Fruit fly (Drosophila melanogaster): ENCODE results near the gene robo2.

robo2 gene

DNA sequence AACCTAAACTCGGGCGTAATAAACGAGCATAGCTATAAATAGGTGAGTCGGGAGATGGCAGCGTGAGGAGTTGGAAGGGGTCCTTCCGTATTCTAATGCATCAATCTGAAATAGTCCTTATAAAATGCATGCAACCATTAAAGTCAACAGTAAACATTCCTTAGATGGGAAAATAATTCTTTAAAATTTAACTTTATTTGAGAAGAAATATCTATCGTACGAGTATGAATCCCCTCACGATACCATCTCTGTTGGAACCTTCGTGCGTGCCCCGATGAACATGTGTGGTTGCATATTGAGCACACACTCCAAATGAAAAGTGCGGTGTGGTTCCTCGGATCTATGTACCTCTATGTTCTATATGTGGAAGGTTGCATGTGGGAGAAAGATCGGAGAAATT lies 41.9 kb upstream of the robo2 start (continued):
- no peak for TF ChIP-seq yki (optimal IDR thresholded peaks at IDR 0.05)
- peak; percentile 65 for TF ChIP-seq CG10267 (tag; optimal IDR thresholded peaks at IDR 0.05)
- no peak for TF ChIP-seq CG11085 (GFP tag; IDR thresholded peaks at IDR 0.05)
- TF ChIP-seq CG4820 (GFP tag; optimal IDR thresholded peaks at IDR 0.05) = no peak
- no peak for TF ChIP-seq B-H2 (GFP tag; optimal IDR thresholded peaks at IDR 0.05)
- TF ChIP-seq sqz (GFP tag; optimal IDR thresholded peaks at IDR 0.05) = no peak
- TF ChIP-seq ham (GFP tag; IDR thresholded peaks at IDR 0.05) = no peak
- TF ChIP-seq NfI (GFP tag; optimal IDR thresholded peaks at IDR 0.05) = no peak
- no peak for TF ChIP-seq CG9932 (GFP tag; IDR thresholded peaks at IDR 0.05)
- no peak for TF ChIP-seq CG3995 (GFP tag; optimal IDR thresholded peaks at IDR 0.05)
- TF ChIP-seq chm (GFP tag; IDR thresholded peaks at IDR 0.05) = peak; percentile 63; the same call in 1 of the 2 replicates
- TF ChIP-seq ash1 (GFP tag; optimal IDR thresholded peaks at IDR 0.05) = no peak
- TF ChIP-seq CG3847 (GFP tag; IDR thresholded peaks at IDR 0.05) = no peak
- no peak for TF ChIP-seq hkb (optimal IDR thresholded peaks at IDR 0.05)
- no peak for TF ChIP-seq hkb (GFP tag; IDR thresholded peaks at IDR 0.05)
- TF ChIP-seq ken (GFP tag; IDR thresholded peaks at IDR 0.05) = peak; percentile 45; the same call in 2 of the 3 replicates
- TF ChIP-seq Ptx1 (GFP tag; IDR thresholded peaks at IDR 0.05) = peak; percentile 43
- TF ChIP-seq CG16813 (GFP tag; IDR thresholded peaks at IDR 0.05; ENCODE audit: partially characterized antibody) = peak; percentile 93
- TF ChIP-seq da (GFP tag; optimal IDR thresholded peaks at IDR 0.05) = no peak
- TF ChIP-seq Optix (GFP tag; IDR thresholded peaks at IDR 0.05) = no peak
- no peak for TF ChIP-seq slou (GFP tag; optimal IDR thresholded peaks at IDR 0.05)
- TF ChIP-seq CG5245 (GFP tag; optimal IDR thresholded peaks at IDR 0.05) = peak; percentile 23
- no peak for TF ChIP-seq chinmo (GFP tag; IDR thresholded peaks at IDR 0.05; ENCODE audit: partially characterized antibody)
- no peak for TF ChIP-seq CG1832 (GFP tag; optimal IDR thresholded peaks at IDR 0.05)
- peak; percentile 19 for TF ChIP-seq CG7786 (GFP tag; optimal IDR thresholded peaks at IDR 0.05)
- no peak for TF ChIP-seq maf-S (GFP tag; optimal IDR thresholded peaks at IDR 0.05)
- no peak for TF ChIP-seq ato (GFP tag; IDR thresholded peaks at IDR 0.05; ENCODE audit: partially characterized antibody)
- TF ChIP-seq btn (GFP tag; optimal IDR thresholded peaks at IDR 0.05) = no peak
- TF ChIP-seq Xbp1 (GFP tag; optimal IDR thresholded peaks at IDR 0.05) = peak; percentile 43
- no peak for TF ChIP-seq CG2120 (GFP tag; optimal IDR thresholded peaks at IDR 0.05)
- TF ChIP-seq Mrtf (GFP tag; IDR thresholded peaks at IDR 0.05) = no peak
- peak; percentile 68 for TF ChIP-seq CG1602 (GFP tag; optimal IDR thresholded peaks at IDR 0.05)
- TF ChIP-seq Adf1 (GFP tag; IDR thresholded peaks at IDR 0.05) = no peak
- no peak for TF ChIP-seq CG15073 (GFP tag; optimal IDR thresholded peaks at IDR 0.05)
- TF ChIP-seq CG8944 (GFP tag; optimal IDR thresholded peaks at IDR 0.05) = peak; percentile 50
- peak; percentile 24 for TF ChIP-seq jumu (GFP tag; optimal IDR thresholded peaks at IDR 0.05)
- TF ChIP-seq aop (GFP tag; IDR thresholded peaks at IDR 0.05) = no peak
- TF ChIP-seq Atf3 (GFP tag; optimal IDR thresholded peaks at IDR 0.05) = peak; percentile 37
- TF ChIP-seq sens-2 (GFP tag; IDR thresholded peaks at IDR 0.05) = peak; percentile 68
- peak; percentile 54 for TF ChIP-seq CG16863 (GFP tag; optimal IDR thresholded peaks at IDR 0.05)
- TF ChIP-seq pan (optimal IDR thresholded peaks at IDR 0.05) = no peak
- TF ChIP-seq pan (GFP tag; optimal IDR thresholded peaks at IDR 0.05 in 1 of 2, IDR thresholded peaks at IDR 0.05 in 1 of 2) = peak in 1 of 2 experiments; percentile 57
- peak; percentile 81 for TF ChIP-seq CG8924 (tag; optimal IDR thresholded peaks at IDR 0.05)
- 0 out of 2 replicates have a peak, but pooled peaks have one; percentile 31 for TF ChIP-seq CG11247 (GFP tag; IDR thresholded peaks at IDR 0.05)
- no peak for TF ChIP-seq sc (optimal IDR thresholded peaks at IDR 0.05)
- peak; percentile 34 for TF ChIP-seq sc (GFP tag; optimal IDR thresholded peaks at IDR 0.05)
- TF ChIP-seq CG9727 (GFP tag; optimal IDR thresholded peaks at IDR 0.05) = peak; percentile 71
- no peak for TF ChIP-seq CG7372 (GFP tag; IDR thresholded peaks at IDR 0.05)
- TF ChIP-seq CG13287 (GFP tag; IDR thresholded peaks at IDR 0.05; ENCODE audit: partially characterized antibody) = 0 out of 2 replicates have a peak, but pooled peaks have one; percentile 22
- peak in 1 of 2 experiments; percentile 62 for TF ChIP-seq bsh (GFP tag; optimal IDR thresholded peaks at IDR 0.05)
- TF ChIP-seq CG12769 (tag; optimal IDR thresholded peaks at IDR 0.05) = peak; percentile 34
- peak; percentile 19 for TF ChIP-seq slp2 (GFP tag; optimal IDR thresholded peaks at IDR 0.05)
- TF ChIP-seq CG1603 (tag; optimal IDR thresholded peaks at IDR 0.05) = peak; percentile 90
